Fruit fly (Drosophila melanogaster) whole organism, embryonic: Measurements from ENCODE around the gene ATP7.

Source experiments
- Bdp1 ChIP-seq: fragments of 200-800 bp; sonication (Bioruptor generic); optimal IDR thresholded peaks from 3 replicates; lab custom pipeline; 2016; ENCODE audit warnings: missing biosample characterization, missing genetic modification characterization
- CG11085 ChIP-seq: fragments of 200-800 bp; sonication (Bioruptor generic); IDR thresholded peaks from 2 replicates; pipeline ENCODE4 v1.3.6; 2022; ENCODE audit warnings: missing biosample characterization, missing genetic modification characterization
- CG11456 ChIP-seq: fragments of 200-800 bp; sonication (Bioruptor generic); IDR thresholded peaks from 3 replicates; pipeline ENCODE4 v1.3.6; 2022; ENCODE audit warnings: missing biosample characterization, missing genetic modification characterization
- CG12236 ChIP-seq: fragments of 200-800 bp; sonication (Bioruptor generic); optimal IDR thresholded peaks from 2 replicates; lab custom pipeline; 2016; ENCODE audit warnings: missing biosample characterization, missing genetic modification characterization
- CG16779 ChIP-seq: fragments of 200-800 bp; sonication (Bioruptor generic); IDR thresholded peaks from 2 replicates; pipeline ENCODE4 v1.3.6; 2022; ENCODE audit warnings: missing biosample characterization, missing genetic modification characterization
- CG16813 ChIP-seq: fragments of 200-800 bp; sonication (Bioruptor generic); IDR thresholded peaks from 3 replicates; pipeline ENCODE4 v1.3.6; 2022; ENCODE audit warnings: missing biosample characterization, missing genetic modification characterization; ENCODE audit not compliant: partially characterized antibody
- CG18764 ChIP-seq: fragments of 200-800 bp; sonication (Bioruptor generic); optimal IDR thresholded peaks from 3 replicates; lab custom pipeline; 2016; ENCODE audit warnings: missing biosample characterization, missing genetic modification characterization
- CG2129 ChIP-seq: fragments of 200-800 bp; sonication (Bioruptor generic); IDR thresholded peaks from 2 replicates; pipeline ENCODE4 v1.3.6; 2022; ENCODE audit warnings: missing biosample characterization, missing genetic modification characterization; ENCODE audit not compliant: partially characterized antibody
- CG31365 ChIP-seq: fragments of 200-800 bp; sonication (Bioruptor generic); optimal IDR thresholded peaks from 2 replicates; lab custom pipeline; 2018; ENCODE audit warnings: missing biosample characterization, mild to moderate bottlenecking, missing genetic modification characterization
- CG3163 ChIP-seq: fragments of 200-800 bp; sonication (Bioruptor generic); optimal IDR thresholded peaks from 3 replicates; lab custom pipeline; 2016; ENCODE audit warnings: missing biosample characterization, missing genetic modification characterization
- CG3838 ChIP-seq: fragments of 200-800 bp; sonication (Bioruptor generic); optimal IDR thresholded peaks from 3 replicates; lab custom pipeline; 2016; ENCODE audit warnings: missing biosample characterization, missing genetic modification characterization
- CG4707 ChIP-seq: fragments of 200-800 bp; sonication (Bioruptor generic); optimal IDR thresholded peaks from 2 replicates; lab custom pipeline; 2018; ENCODE audit warnings: missing biosample characterization, mild to moderate bottlenecking, missing genetic modification characterization, moderate library complexity
- CG6175 ChIP-seq: fragments of 200-800 bp; sonication (Bioruptor generic); IDR thresholded peaks from 3 replicates; pipeline ENCODE4 v1.3.6; 2022; ENCODE audit warnings: missing biosample characterization, missing genetic modification characterization
- CG6254 ChIP-seq: fragments of 200-800 bp; sonication (Bioruptor generic); optimal IDR thresholded peaks from 3 replicates; lab custom pipeline; 2017; ENCODE audit warnings: mild to moderate bottlenecking, missing biosample characterization, missing genetic modification reagents, missing genetic modification characterization
- CG6765 ChIP-seq: fragments of 200-800 bp; sonication (Bioruptor generic); optimal IDR thresholded peaks from 3 replicates; lab custom pipeline; 2017; ENCODE audit warnings: missing biosample characterization, mild to moderate bottlenecking, missing genetic modification characterization
- CG7372 ChIP-seq: fragments of 200-800 bp; sonication (Bioruptor generic); IDR thresholded peaks from 2 replicates; pipeline ENCODE4 v1.3.6; 2022; ENCODE audit warnings: missing biosample characterization, missing genetic modification characterization
- CG7839 ChIP-seq: fragments of 200-800 bp; sonication (Bioruptor generic); optimal IDR thresholded peaks from 3 replicates; lab custom pipeline; 2018; ENCODE audit warnings: missing biosample characterization, mild to moderate bottlenecking, missing genetic modification characterization, moderate library complexity
- CG8924 ChIP-seq: fragments of 200-800 bp; optimal IDR thresholded peaks from 3 replicates; lab custom pipeline; 2019; ENCODE audit warnings: missing biosample characterization, mild to moderate bottlenecking, missing genetic modification characterization, moderate library complexity
- CG8944 ChIP-seq: fragments of 200-800 bp; sonication (Bioruptor generic); optimal IDR thresholded peaks from 3 replicates; lab custom pipeline; 2016; ENCODE audit warnings: missing biosample characterization, missing genetic modification characterization
- CG9797 ChIP-seq: fragments of 200-800 bp; sonication (Bioruptor generic); optimal IDR thresholded peaks from 3 replicates; lab custom pipeline; 2018; ENCODE audit warnings: missing biosample characterization, mild to moderate bottlenecking, missing genetic modification characterization
- D19A ChIP-seq: fragments of 200-800 bp; optimal IDR thresholded peaks from 3 replicates; lab custom pipeline; 2019; ENCODE audit warnings: missing biosample characterization, mild to moderate bottlenecking, missing genetic modification characterization, moderate library complexity
- Dref ChIP-seq: fragments of 200-800 bp; sonication (Bioruptor generic); IDR thresholded peaks from 2 replicates; pipeline ENCODE4 v1.3.6; 2022; ENCODE audit warnings: missing biosample characterization, missing genetic modification characterization
- Elba2 ChIP-seq: fragments of 200-800 bp; sonication (Bioruptor generic); optimal IDR thresholded peaks from 3 replicates; lab custom pipeline; 2016; ENCODE audit warnings: missing biosample characterization, missing genetic modification characterization
- Ets65A ChIP-seq: fragments of 200-800 bp; sonication (Bioruptor generic); peaks from one replicate; lab custom pipeline; 2016; ENCODE audit warnings: missing biosample characterization, missing genetic modification characterization
- Hsf ChIP-seq: fragments of 200-800 bp; sonication (Bioruptor generic); optimal IDR thresholded peaks from 3 replicates; lab custom pipeline; 2016; ENCODE audit warnings: missing biosample characterization, missing genetic modification characterization
- Mad ChIP-seq: fragments of 200-800 bp; sonication (Bioruptor generic); optimal IDR thresholded peaks from 2 replicates; lab custom pipeline; 2016; ENCODE audit warnings: missing biosample characterization, missing genetic modification characterization
- Myb ChIP-seq: fragments of 200-800 bp; sonication (Bioruptor generic); optimal IDR thresholded peaks from 2 replicates; lab custom pipeline; 2016; ENCODE audit warnings: missing biosample characterization, missing genetic modification characterization
- Nf-YB ChIP-seq: fragments of 200-800 bp; sonication (Bioruptor generic); optimal IDR thresholded peaks from 3 replicates; lab custom pipeline; 2019; ENCODE audit warnings: missing biosample characterization, mild to moderate bottlenecking, missing genetic modification characterization, moderate library complexity
- Nf-YC ChIP-seq: fragments of 200-800 bp; optimal IDR thresholded peaks from 3 replicates; lab custom pipeline; 2019; ENCODE audit warnings: missing biosample characterization, mild to moderate bottlenecking, missing genetic modification characterization, moderate library complexity
- Oli ChIP-seq: fragments of 200-800 bp; sonication (Bioruptor generic); optimal IDR thresholded peaks from 2 replicates; lab custom pipeline; 2018; ENCODE audit warnings: missing biosample characterization, mild to moderate bottlenecking, missing genetic modification characterization, moderate library complexity
- Poxn ChIP-seq: fragments of 200-800 bp; sonication (Bioruptor generic); IDR thresholded peaks from 2 replicates; pipeline ENCODE4 v1.3.6; 2022; ENCODE audit warnings: missing biosample characterization, missing genetic modification characterization
- Rfx ChIP-seq: fragments of 200-800 bp; sonication (Bioruptor generic); IDR thresholded peaks from 2 replicates; pipeline ENCODE4 v1.3.6; 2022; ENCODE audit warnings: missing biosample characterization, missing genetic modification characterization
- Xbp1 ChIP-seq: fragments of 200-800 bp; sonication (Bioruptor generic); optimal IDR thresholded peaks from 3 replicates; lab custom pipeline; 2016; ENCODE audit warnings: missing biosample characterization, mild to moderate bottlenecking, missing genetic modification characterization
- amos ChIP-seq: fragments of 200-800 bp; sonication (Bioruptor generic); IDR thresholded peaks from 2 replicates; pipeline ENCODE4 v1.3.6; 2022; ENCODE audit warnings: missing biosample characterization, missing genetic modification characterization; ENCODE audit not compliant: partially characterized antibody
- aop ChIP-seq: fragments of 200-800 bp; sonication (Bioruptor generic); IDR thresholded peaks from 2 replicates; pipeline ENCODE4 v1.3.6; 2022; ENCODE audit warnings: missing biosample characterization, missing genetic modification characterization
- chif ChIP-seq, 2 experiments: fragments of 200-800 bp; sonication (Bioruptor generic); optimal IDR thresholded peaks; 3 replicates each; lab custom pipeline; 2016; ENCODE audit warnings: missing biosample characterization in 2 of 2, missing genetic modification characterization in 2 of 2
- eve ChIP-seq, 2 experiments: fragments of >200 bp; optimal IDR thresholded peaks; 2 replicates each; lab custom pipeline; 2017; ENCODE audit warnings: missing biosample characterization in 2 of 2, missing genetic modification characterization in 2 of 2
- gce ChIP-seq: fragments of 200-800 bp; sonication (Bioruptor generic); IDR thresholded peaks from 3 replicates; pipeline ENCODE4 v1.3.6; 2022; ENCODE audit warnings: missing biosample characterization, missing genetic modification characterization
- gsb-n ChIP-seq: fragments of 200-800 bp; sonication (Bioruptor generic); optimal IDR thresholded peaks from 3 replicates; lab custom pipeline; 2018; ENCODE audit warnings: missing biosample characterization, mild to moderate bottlenecking, missing genetic modification characterization
- inv ChIP-seq: fragments of 200-800 bp; sonication (Bioruptor generic); IDR thresholded peaks from 2 replicates; pipeline ENCODE4 v1.3.6; 2022; ENCODE audit warnings: missing biosample characterization, missing genetic modification characterization; ENCODE audit not compliant: partially characterized antibody
- jumu ChIP-seq: fragments of 200-800 bp; sonication (Bioruptor generic); optimal IDR thresholded peaks from 3 replicates; lab custom pipeline; 2016; ENCODE audit warnings: missing biosample characterization, missing genetic modification characterization
- lab ChIP-seq: fragments of 200-800 bp; sonication (Bioruptor generic); optimal IDR thresholded peaks from 3 replicates; lab custom pipeline; 2017; ENCODE audit warnings: missing biosample characterization, missing genetic modification characterization, mild to moderate bottlenecking, moderate library complexity, missing genetic modification reagents
- nerfin-1 ChIP-seq: fragments of 200-800 bp; sonication (Bioruptor generic); optimal IDR thresholded peaks from 3 replicates; lab custom pipeline; 2019; ENCODE audit warnings: missing biosample characterization, mild to moderate bottlenecking, missing genetic modification characterization, moderate library complexity
- pan ChIP-seq, 4 experiments: fragments of >200 bp in 3 of 4; fragments of 200-800 bp in 1 of 4; sonication (Bioruptor generic) in 1 of 4; optimal IDR thresholded peaks in 3 of 4; IDR thresholded peaks in 1 of 4; 2 replicates each; pipeline versions ENCODE4 v1.3.6 to Lab custom; 2017 to 2022; ENCODE audit warnings: missing biosample characterization in 2 of 4, missing genetic modification characterization in 2 of 4, mixed read lengths in 1 of 4
- pho ChIP-seq: fragments of 200-800 bp; sonication (Bioruptor generic); optimal IDR thresholded peaks from 2 replicates; lab custom pipeline; 2016; ENCODE audit warnings: missing biosample characterization, missing genetic modification characterization
- seq ChIP-seq: fragments of 200-800 bp; sonication (Bioruptor generic); IDR thresholded peaks from 2 replicates; pipeline ENCODE4 v1.3.6; 2022; ENCODE audit warnings: missing biosample characterization, missing genetic modification characterization
- ssp ChIP-seq: fragments of 200-800 bp; sonication (Bioruptor generic); IDR thresholded peaks from 2 replicates; pipeline ENCODE4 v1.3.6; 2022; ENCODE audit warnings: missing biosample characterization, missing genetic modification characterization
- tap ChIP-seq: fragments of 200-800 bp; optimal IDR thresholded peaks from 3 replicates; lab custom pipeline; 2019; ENCODE audit warnings: missing biosample characterization, mild to moderate bottlenecking, missing genetic modification characterization, moderate library complexity
- tgo ChIP-seq: fragments of 200-800 bp; sonication (Bioruptor generic); IDR thresholded peaks from 3 replicates; pipeline ENCODE4 v1.3.6; 2022; ENCODE audit warnings: missing biosample characterization, missing genetic modification characterization
- vvl ChIP-seq: fragments of 200-800 bp; sonication (Bioruptor generic); IDR thresholded peaks from 2 replicates; pipeline ENCODE4 v1.3.6; 2022; ENCODE audit warnings: missing biosample characterization, missing genetic modification characterization
- yki ChIP-seq: fragments of >200 bp; optimal IDR thresholded peaks from 3 replicates; lab custom pipeline; 2018
- zfh1 ChIP-seq: fragments of 200-800 bp; sonication (Bioruptor generic); IDR thresholded peaks from 3 replicates; pipeline ENCODE4 v1.3.6; 2022; ENCODE audit warnings: missing biosample characterization, missing genetic modification characterization

The ATP7 gene

dm6 chrX:11806196-11806595 is 48.6 kb upstream of the ATP7 start (continued):
- no peak for TF ChIP-seq CG11085 (GFP tag; lab: Robert Waterston, UW)
- no peak for TF ChIP-seq CG6254 (GFP tag; lab: Kevin White, UChicago)
- no peak for TF ChIP-seq eve (GFP tag; optimal IDR thresholded peaks at IDR 0.05; lab: Kevin White, UChicago)
- TF ChIP-seq CG18764 (GFP tag; lab: Kevin White, UChicago), result no peak
- no peak for TF ChIP-seq Oli
- no peak for TF ChIP-seq CG7839 (tag; lab: Kevin White, UChicago)
- no peak for TF ChIP-seq CG8924 (tag; lab: Kevin White, UChicago)
- TF ChIP-seq yki (lab: Kevin White, UChicago), result no peak
- no peak for TF ChIP-seq jumu (GFP tag; lab: Kevin White, UChicago)
- no peak for TF ChIP-seq inv (GFP tag; lab: Robert Waterston, UW)
- no peak for TF ChIP-seq ssp (GFP tag; lab: Robert Waterston, UW)
- no peak for TF ChIP-seq Poxn (GFP tag; lab: Robert Waterston, UW)
- TF ChIP-seq Myb (GFP tag; lab: Kevin White, UChicago), result peak; percentile 89
- no peak for TF ChIP-seq CG9797 (GFP tag; lab: Kevin White, UChicago)
- TF ChIP-seq pho, result no peak
- no peak for TF ChIP-seq pan (optimal IDR thresholded peaks at IDR 0.05; lab: Kevin White, UChicago)
- peak in 1 of 2 experiments; percentile 15 for TF ChIP-seq pan (GFP tag; optimal IDR thresholded peaks at IDR 0.05 in 1 of 2, IDR thresholded peaks at IDR 0.05 in 1 of 2)
- TF ChIP-seq aop, result no peak
- TF ChIP-seq gsb-n (tag; lab: Kevin White, UChicago), result no peak
- TF ChIP-seq Mad (GFP tag; lab: Kevin White, UChicago), result no peak
- no peak for TF ChIP-seq CG16779 (GFP tag; lab: Robert Waterston, UW)
- TF ChIP-seq CG4707 (GFP tag; lab: Kevin White, UChicago), result no peak
- no peak for TF ChIP-seq Elba2 (GFP tag; lab: Kevin White, UChicago)
- TF ChIP-seq zfh1 (GFP tag; lab: Robert Waterston, UW), result no peak
- peak; percentile 38; the same call in 1 of the 2 replicates for TF ChIP-seq Rfx (GFP tag; lab: Robert Waterston, UW)
- peak; percentile 37; the same call in 1 of the 2 replicates for TF ChIP-seq vvl (GFP tag; lab: Robert Waterston, UW)
- TF ChIP-seq seq (GFP tag; lab: Robert Waterston, UW), result no peak
- peak; percentile 44 for TF ChIP-seq Dref (GFP tag; lab: Robert Waterston, UW)
- TF ChIP-seq D19A (tag; lab: Kevin White, UChicago), result no peak
- TF ChIP-seq tgo (GFP tag; lab: Robert Waterston, UW), result no peak
- no peak for TF ChIP-seq CG2129 (GFP tag; lab: Robert Waterston, UW)
- no peak for TF ChIP-seq Hsf (GFP tag; lab: Kevin White, UChicago)
- TF ChIP-seq CG3838 (GFP tag; lab: Kevin White, UChicago), result no peak
- no peak for TF ChIP-seq CG3163
- TF ChIP-seq chif (GFP tag; optimal IDR thresholded peaks at IDR 0.05; lab: Kevin White, UChicago), result no peak
- no peak for TF ChIP-seq CG7372
- TF ChIP-seq lab, result peak; percentile 48
- TF ChIP-seq CG6175 (GFP tag; lab: Robert Waterston, UW), result peak; percentile 42; the same call in 1 of the 3 replicates
- no peak for TF ChIP-seq CG8944
- no peak for TF ChIP-seq CG31365 (tag; lab: Kevin White, UChicago)
- TF ChIP-seq tap (tag; lab: Kevin White, UChicago), result no peak
- no peak for TF ChIP-seq Nf-YB (GFP tag; lab: Kevin White, UChicago)
- peak; percentile 100 for TF ChIP-seq Xbp1 (GFP tag; lab: Kevin White, UChicago)
- no peak for TF ChIP-seq CG16813 (GFP tag; lab: Robert Waterston, UW)
- 0 out of 2 replicates have a peak, but pooled peaks have one; percentile 21 for TF ChIP-seq amos (GFP tag; lab: Robert Waterston, UW)
- no peak for TF ChIP-seq CG11456 (GFP tag; lab: Robert Waterston, UW)
- peak; percentile 65 for TF ChIP-seq Ets65A (GFP tag; lab: Kevin White, UChicago)
- TF ChIP-seq Bdp1 (GFP tag; lab: Kevin White, UChicago), result no peak
- TF ChIP-seq nerfin-1 (tag; lab: Kevin White, UChicago), result no peak
- TF ChIP-seq CG6765, result no peak
- TF ChIP-seq CG12236 (GFP tag; lab: Kevin White, UChicago), result no peak
- TF ChIP-seq Nf-YC (tag; lab: Kevin White, UChicago), result no peak
- TF ChIP-seq gce (GFP tag; lab: Robert Waterston, UW), result no peak
